Worm (Caenorhabditis elegans): ENCODE results near the gene cyn-2.

DNA sequence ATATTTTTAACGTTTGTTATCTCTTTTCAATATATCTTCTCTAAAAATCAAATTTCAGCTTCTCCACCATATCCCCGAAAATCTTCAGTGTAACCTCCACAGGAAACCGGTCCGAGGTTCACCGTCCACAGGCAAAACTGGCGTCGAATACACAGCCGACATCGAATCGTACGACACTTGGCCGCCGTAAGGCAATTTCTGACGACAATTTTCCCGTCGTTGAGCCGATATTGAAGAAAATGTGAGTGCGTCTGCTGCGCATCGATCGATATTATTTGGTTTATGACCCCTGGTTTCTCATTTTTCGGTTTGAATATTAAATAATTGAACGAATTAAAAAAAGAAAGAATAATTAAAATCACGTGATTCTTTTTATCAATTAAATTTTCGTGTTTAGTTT is 5.3 kb upstream of the cyn-2 start, which contains the start of gene cul-2:
- TF ChIP-seq unc-62 (GFP tag; optimal IDR thresholded peaks at IDR 0.05) (no peak), ama-1 (optimal IDR thresholded peaks at IDR 0.05) (no peak), ama-1 (GFP tag; optimal IDR thresholded peaks at IDR 0.05) (no peak), snpc-4 (GFP tag; optimal IDR thresholded peaks at IDR 0.05) (no peak), snpc-4 (tag; optimal IDR thresholded peaks at IDR 0.05) (no peak), hsf-1 (GFP tag; IDR thresholded peaks at IDR 0.05) (no peak), mxl-1 (tag; optimal IDR thresholded peaks at IDR 0.05) (no peak)
